Fruit fly (Drosophila melanogaster) whole organism, adult: ENCODE results near the gene Cpr67Fb.
A peak's percentile ranks its signal among the peaks of the same experiment; 100 is the strongest.

Source experiments
- CG11617 ChIP-seq: fragments of 200-800 bp; sonication (Bioruptor generic); optimal IDR thresholded peaks from 2 replicates; lab custom pipeline; 2017; ENCODE audit warnings: mild to moderate bottlenecking, missing biosample characterization, missing genetic modification reagents, missing genetic modification characterization
- CG12768 ChIP-seq: fragments of 200-800 bp; sonication (Bioruptor generic); optimal IDR thresholded peaks from 2 replicates; lab custom pipeline; 2017; ENCODE audit warnings: missing biosample characterization, missing genetic modification characterization, mild to moderate bottlenecking, moderate library complexity, missing genetic modification reagents
- CG14711 ChIP-seq: fragments of 200-800 bp; sonication (Bioruptor generic); optimal IDR thresholded peaks from 2 replicates; lab custom pipeline; 2018; ENCODE audit warnings: missing biosample characterization, mild to moderate bottlenecking, missing genetic modification characterization, moderate library complexity
- CG1620 ChIP-seq: fragments of 200-800 bp; sonication (Bioruptor generic); optimal IDR thresholded peaks from 2 replicates; lab custom pipeline; 2016; ENCODE audit warnings: missing biosample characterization, missing genetic modification characterization
- CG33017 ChIP-seq: fragments of 200-800 bp; sonication (Bioruptor generic); optimal IDR thresholded peaks from 2 replicates; lab custom pipeline; 2018; ENCODE audit warnings: missing biosample characterization, mild to moderate bottlenecking, missing genetic modification characterization, moderate library complexity
- CG5204 ChIP-seq: fragments of 200-800 bp; sonication (Bioruptor generic); optimal IDR thresholded peaks from 2 replicates; lab custom pipeline; 2016; ENCODE audit warnings: missing biosample characterization, missing genetic modification characterization
- CG7045 ChIP-seq: fragments of 200-800 bp; sonication (Bioruptor generic); optimal IDR thresholded peaks from 2 replicates; lab custom pipeline; 2017; ENCODE audit warnings: missing biosample characterization, mild to moderate bottlenecking, missing genetic modification characterization
- CG7101 ChIP-seq: fragments of 200-800 bp; sonication (Bioruptor generic); optimal IDR thresholded peaks from 2 replicates; lab custom pipeline; 2018; ENCODE audit warnings: missing biosample characterization, mild to moderate bottlenecking, missing genetic modification characterization, moderate library complexity
- Clk ChIP-seq: fragments of 200-800 bp; sonication (Bioruptor generic); optimal IDR thresholded peaks from 2 replicates; lab custom pipeline; 2017; ENCODE audit warnings: missing biosample characterization, missing genetic modification characterization
- Crg-1 ChIP-seq: fragments of 200-800 bp; sonication (Bioruptor generic); optimal IDR thresholded peaks from 2 replicates; lab custom pipeline; 2016; ENCODE audit warnings: missing biosample characterization, missing genetic modification characterization
- Hr96 ChIP-seq: fragments of 200-800 bp; sonication (Bioruptor generic); optimal IDR thresholded peaks from 2 replicates; lab custom pipeline; 2016; ENCODE audit warnings: missing biosample characterization, missing genetic modification characterization
- Mnt ChIP-seq: fragments of 200-800 bp; sonication (Bioruptor generic); optimal IDR thresholded peaks from 2 replicates; lab custom pipeline; 2016; ENCODE audit warnings: missing biosample characterization, mild to moderate bottlenecking, missing genetic modification characterization
- bab1 ChIP-seq: fragments of 200-800 bp; sonication (Bioruptor generic); optimal IDR thresholded peaks from 3 replicates; lab custom pipeline; 2019; ENCODE audit warnings: missing biosample characterization, mild to moderate bottlenecking, missing genetic modification characterization, moderate library complexity
- cic ChIP-seq: fragments of 200-800 bp; sonication (Bioruptor generic); optimal IDR thresholded peaks from 2 replicates; lab custom pipeline; 2017; ENCODE audit warnings: missing biosample characterization, mild to moderate bottlenecking, missing genetic modification characterization, moderate library complexity
- cnc ChIP-seq, 2 experiments: fragments of >200 bp; optimal IDR thresholded peaks; 2 replicates each; lab custom pipeline; 2017
- kay ChIP-seq: fragments of 200-800 bp; sonication (Bioruptor generic); peaks from one replicate; lab custom pipeline; 2016; ENCODE audit warnings: missing biosample characterization, missing genetic modification characterization, borderline replicate concordance
- ovo ChIP-seq: fragments of 200-800 bp; sonication (Bioruptor generic); optimal IDR thresholded peaks from 2 replicates; lab custom pipeline; 2016; ENCODE audit warnings: missing biosample characterization, missing genetic modification characterization
- pad ChIP-seq: fragments of 200-800 bp; sonication (Bioruptor generic); optimal IDR thresholded peaks from 3 replicates; lab custom pipeline; 2017; ENCODE audit warnings: missing biosample characterization, missing genetic modification characterization, mild to moderate bottlenecking, moderate library complexity, missing genetic modification reagents
- tj ChIP-seq: fragments of 200-800 bp; sonication (Bioruptor generic); optimal IDR thresholded peaks from 3 replicates; lab custom pipeline; 2017; ENCODE audit warnings: missing biosample characterization, mild to moderate bottlenecking, missing genetic modification characterization, moderate library complexity
- toe ChIP-seq: fragments of 200-800 bp; sonication (Bioruptor generic); optimal IDR thresholded peaks from 2 replicates; lab custom pipeline; 2016; ENCODE audit warnings: missing biosample characterization, missing genetic modification characterization

The Cpr67Fb gene

DNA sequence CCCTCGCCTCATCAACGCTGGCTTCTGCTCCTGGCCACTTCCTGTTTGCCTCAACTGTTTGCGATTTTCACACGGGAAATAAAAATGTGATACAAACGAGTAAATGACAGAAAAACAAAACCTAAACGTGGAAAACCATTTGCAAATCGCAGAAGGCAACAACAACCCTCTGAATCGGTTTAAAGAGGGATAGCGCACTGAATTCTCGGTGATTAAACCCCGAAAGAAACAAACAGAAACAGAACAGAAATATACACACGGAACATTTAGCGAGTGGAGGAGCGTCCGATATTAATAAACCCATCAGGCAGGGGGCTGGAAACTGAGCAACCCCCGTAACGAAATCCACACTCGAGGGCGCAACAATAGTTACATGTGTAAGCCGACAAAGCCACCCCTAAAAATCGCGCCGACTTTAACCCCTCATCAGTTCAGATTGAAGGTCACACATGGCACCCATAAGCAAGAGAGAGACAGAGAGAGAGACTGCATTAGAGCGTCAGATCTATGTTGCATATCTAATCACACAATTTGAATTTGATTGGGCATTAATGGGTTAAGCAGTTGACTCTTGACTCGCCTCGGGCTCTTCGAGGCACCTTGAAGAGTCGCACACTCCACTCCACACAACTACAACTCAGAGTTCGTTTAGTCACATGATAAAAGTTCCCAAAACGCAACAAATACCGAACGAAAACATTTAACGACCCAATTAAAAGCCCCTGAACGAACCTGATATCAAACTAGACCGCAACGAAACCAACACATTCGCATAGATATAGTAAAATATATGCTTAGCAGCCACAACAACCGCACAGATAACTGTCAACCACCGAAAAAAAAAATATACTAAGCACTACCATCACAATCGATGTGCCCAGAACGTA lies 32.1 kb upstream of the Cpr67Fb start:
- TF ChIP-seq bab1 (GFP tag; lab: Kevin White, UChicago) (no peak), CG7101 (tag; lab: Kevin White, UChicago) (no peak), Clk (GFP tag; lab: Kevin White, UChicago) (no peak), cic (no peak), tj (GFP tag; lab: Kevin White, UChicago) (no peak), ovo (GFP tag; lab: Kevin White, UChicago) (no peak)

DNA sequence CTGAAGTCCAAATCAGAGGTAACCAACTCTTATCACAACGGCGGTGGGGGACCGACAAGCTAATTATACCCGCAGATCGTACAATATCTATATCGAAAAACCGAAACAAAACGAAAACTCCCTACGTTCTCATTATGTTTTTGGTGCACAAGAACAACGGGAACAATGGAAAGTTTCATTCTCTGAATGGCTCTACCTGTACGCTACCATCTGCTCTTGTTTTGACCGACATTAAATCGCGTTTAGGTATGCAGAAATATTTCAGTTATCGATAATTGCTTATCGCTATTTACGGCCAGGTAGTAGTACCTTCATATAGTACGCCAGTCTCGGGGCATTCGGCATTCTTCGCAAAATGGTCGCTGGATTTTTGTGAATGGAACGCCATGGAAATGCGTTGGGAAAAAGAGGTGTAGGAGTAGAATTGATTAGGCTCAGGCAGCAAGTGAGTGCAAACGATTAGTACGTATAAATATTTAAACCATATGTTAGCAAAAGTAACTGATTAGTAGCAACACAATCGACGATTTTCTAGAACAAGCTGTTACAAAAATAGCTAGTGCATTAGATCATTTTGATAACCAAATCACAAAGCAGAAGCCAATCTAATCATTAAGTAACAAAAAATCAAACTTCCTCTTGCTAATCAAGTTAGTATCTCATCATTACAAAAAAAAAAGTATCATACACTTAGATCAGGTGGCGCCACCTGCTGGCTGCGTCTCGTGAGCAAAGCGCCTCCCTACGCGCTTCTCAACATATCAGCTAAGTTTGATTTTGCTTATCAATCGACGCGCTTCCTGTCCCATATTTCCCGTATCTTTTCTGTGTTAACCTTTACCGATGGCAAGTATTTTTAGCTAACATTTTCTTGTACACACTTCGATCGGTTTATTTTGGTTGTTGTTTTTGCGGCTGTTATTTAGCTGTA lies 31.2 kb upstream of the Cpr67Fb start:
- no peak for TF ChIP-seq CG1620 (GFP tag; lab: Kevin White, UChicago)
- no peak for TF ChIP-seq Mnt
- no peak for TF ChIP-seq bab1 (GFP tag; lab: Kevin White, UChicago)
- TF ChIP-seq pad (GFP tag; lab: Kevin White, UChicago), result no peak
- TF ChIP-seq cnc (optimal IDR thresholded peaks at IDR 0.05; lab: Kevin White, UChicago), result no peak
- no peak for TF ChIP-seq CG12768 (GFP tag; lab: Kevin White, UChicago)
- TF ChIP-seq cic, result peak; percentile 88
- no peak for TF ChIP-seq CG11617 (GFP tag; lab: Kevin White, UChicago)
- no peak for TF ChIP-seq CG14711 (tag; lab: Kevin White, UChicago)
- peak; percentile 53 for TF ChIP-seq kay (GFP tag; lab: Kevin White, UChicago)
- TF ChIP-seq Hr96 (GFP tag; lab: Kevin White, UChicago), result no peak
- peak; percentile 29 for TF ChIP-seq tj (GFP tag; lab: Kevin White, UChicago)
- TF ChIP-seq CG7101 (tag; lab: Kevin White, UChicago), result no peak
- no peak for TF ChIP-seq Clk (GFP tag; lab: Kevin White, UChicago)

DNA sequence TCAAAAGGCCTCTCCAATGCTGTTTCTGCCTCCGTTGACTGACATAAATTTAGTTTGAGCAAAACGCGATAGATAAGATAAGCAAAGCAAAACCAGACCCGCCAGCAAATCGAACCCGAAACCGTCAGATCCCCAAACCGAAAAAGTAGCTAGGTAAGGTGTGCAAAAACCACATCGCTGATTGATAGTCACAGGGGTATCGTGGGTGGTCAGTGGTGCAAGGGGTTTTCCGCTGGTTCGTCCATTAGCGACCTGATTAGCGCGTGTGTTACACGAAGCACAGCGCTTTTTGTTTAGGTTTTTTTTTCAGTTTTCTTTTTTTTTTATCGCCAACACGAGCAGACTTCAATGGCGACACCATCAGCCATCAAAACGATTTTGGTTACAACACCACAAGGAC lies 30.0 kb upstream of the Cpr67Fb start:
- TF ChIP-seq Hr96 (GFP tag; lab: Kevin White, UChicago) (peak; percentile 14), tj (GFP tag; lab: Kevin White, UChicago) (no peak), cic (peak; percentile 15), CG14711 (tag; lab: Kevin White, UChicago) (no peak), CG12768 (GFP tag; lab: Kevin White, UChicago) (peak; percentile 46)

DNA sequence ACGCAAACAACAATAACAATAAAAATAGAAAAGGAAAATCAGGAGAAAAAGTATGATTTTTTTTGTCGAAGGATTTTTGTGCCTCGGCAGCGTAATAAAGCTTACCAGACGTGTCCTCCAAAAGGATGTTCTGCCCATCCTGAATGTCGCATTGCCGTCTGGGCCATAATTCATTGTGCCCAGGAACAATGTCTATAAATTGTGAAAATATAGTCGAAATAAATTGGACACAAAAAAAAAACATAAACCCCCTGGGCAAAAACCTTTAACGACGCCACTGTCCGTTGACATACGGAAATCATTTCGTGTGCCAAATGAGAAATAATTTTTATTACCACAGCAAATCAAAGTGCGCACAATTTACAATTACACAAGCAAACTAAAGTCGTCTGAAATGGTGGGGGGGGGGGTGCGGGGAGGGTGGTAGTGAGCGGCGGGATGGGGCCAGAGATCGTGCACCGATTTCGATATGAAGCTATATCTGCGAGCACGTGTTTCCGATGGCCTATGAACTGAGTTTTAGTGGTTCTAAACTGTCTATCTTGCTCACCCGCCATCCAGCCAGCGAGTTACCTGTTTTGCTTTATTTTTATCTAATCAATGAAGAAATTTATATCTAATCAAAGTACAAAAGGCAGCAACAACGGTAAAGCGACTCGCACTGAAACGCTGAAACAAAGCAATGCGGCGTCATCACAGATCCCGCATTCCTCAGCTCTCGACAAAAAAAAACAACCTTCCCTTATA lies 27.2 kb upstream of the Cpr67Fb start:
- peak; percentile 77 for TF ChIP-seq CG12768 (GFP tag; lab: Kevin White, UChicago)
- TF ChIP-seq Hr96 (GFP tag; lab: Kevin White, UChicago), result peak; percentile 60
- TF ChIP-seq CG1620 (GFP tag; lab: Kevin White, UChicago), result peak; percentile 21
- TF ChIP-seq Crg-1 (GFP tag; lab: Kevin White, UChicago), result peak; percentile 27
- TF ChIP-seq Clk (GFP tag; lab: Kevin White, UChicago), result peak; percentile 70
- TF ChIP-seq CG33017 (tag; lab: Kevin White, UChicago), result peak; percentile 66
- TF ChIP-seq cnc (optimal IDR thresholded peaks at IDR 0.05; lab: Kevin White, UChicago), result no peak
- no peak for TF ChIP-seq bab1 (GFP tag; lab: Kevin White, UChicago)
- peak; percentile 36 for TF ChIP-seq CG7101 (tag; lab: Kevin White, UChicago)
- peak; percentile 45 for TF ChIP-seq CG11617 (GFP tag; lab: Kevin White, UChicago)
- TF ChIP-seq toe, result peak; percentile 47
- peak; percentile 71 for TF ChIP-seq CG5204
- TF ChIP-seq Mnt, result no peak
- no peak for TF ChIP-seq cic
- peak; percentile 24 for TF ChIP-seq tj (GFP tag; lab: Kevin White, UChicago)
- no peak for TF ChIP-seq pad (GFP tag; lab: Kevin White, UChicago)
- TF ChIP-seq CG14711 (tag; lab: Kevin White, UChicago), result peak; percentile 65
- TF ChIP-seq kay (GFP tag; lab: Kevin White, UChicago), result no peak
- TF ChIP-seq CG7045 (GFP tag; lab: Kevin White, UChicago), result peak; percentile 86
- peak; percentile 17 for TF ChIP-seq ovo (GFP tag; lab: Kevin White, UChicago)

DNA sequence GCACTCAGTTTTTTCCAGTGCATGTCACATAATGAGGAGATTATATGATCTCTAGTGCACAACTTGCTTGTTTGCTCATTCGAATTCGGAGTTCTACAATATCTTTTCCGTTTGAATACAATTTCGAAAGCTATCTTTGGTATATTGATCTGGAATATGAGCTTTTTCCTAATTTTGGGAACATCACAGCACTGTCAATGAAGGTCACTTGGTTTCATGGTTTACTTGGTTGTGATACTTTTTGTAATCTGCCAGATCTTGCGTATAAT lies 26.7 kb upstream of the Cpr67Fb start:
- TF ChIP-seq pad (GFP tag; lab: Kevin White, UChicago) (no peak), CG1620 (GFP tag; lab: Kevin White, UChicago) (no peak), kay (GFP tag; lab: Kevin White, UChicago) (peak; percentile 60), cic (no peak), CG12768 (GFP tag; lab: Kevin White, UChicago) (no peak), CG14711 (tag; lab: Kevin White, UChicago) (no peak), CG5204 (no peak), Clk (GFP tag; lab: Kevin White, UChicago) (no peak)
